Worm (Caenorhabditis elegans) whole organism, young adult: ENCODE data around the gene rpl-11.1.
"Not testable (repeated sequence)": the region's sequence is repeated elsewhere in the genome, so short reads cannot be mapped to it uniquely, and the experiment has no call there.

Experiments
- B0019.2 ChIP-seq: fragments of 200-800 bp; sonication (Bioruptor generic); conservative IDR thresholded peaks from 2 replicates; pipeline ENCODE4 v1.3.6; 2022; ENCODE audit warnings: missing genetic modification reagents, missing genetic modification characterization, missing compliant biosample characterization
- D2030.7 ChIP-seq: fragments of 200-800 bp; sonication (Bioruptor generic); IDR thresholded peaks from 2 replicates; pipeline ENCODE4 v1.3.6; 2022; ENCODE audit warnings: missing genetic modification reagents, missing genetic modification characterization, missing compliant biosample characterization
- F33H1.4 ChIP-seq: fragments of 200-800 bp; sonication (Bioruptor generic); IDR thresholded peaks from 2 replicates; pipeline ENCODE4 v1.3.6; 2022; ENCODE audit warnings: missing genetic modification reagents, missing genetic modification characterization, missing compliant biosample characterization
- F49E8.2 ChIP-seq: sonication (generic microtip); optimal IDR thresholded peaks from 3 replicates; lab custom pipeline; 2017; ENCODE audit warnings: missing genetic modification characterization, mild to moderate bottlenecking, missing compliant biosample characterization, antibody characterized with exemption, moderate library complexity; ENCODE audit not compliant: insufficient read depth
- F55B11.4 ChIP-seq: sonication (generic microtip); optimal IDR thresholded peaks from 2 replicates; lab custom pipeline; 2016; ENCODE audit warnings: missing compliant biosample characterization, missing genetic modification characterization, borderline replicate concordance; ENCODE audit not compliant: insufficient read depth
- F57C9.4 ChIP-seq: sonication (generic microtip); optimal IDR thresholded peaks from 2 replicates; lab custom pipeline; 2017; ENCODE audit warnings: mild to moderate bottlenecking, missing genetic modification characterization, missing compliant biosample characterization
- K11D2.4 ChIP-seq: fragments of 200-800 bp; sonication (Bioruptor generic); IDR thresholded peaks from 2 replicates; pipeline ENCODE4 v1.3.6; 2022; ENCODE audit warnings: missing genetic modification reagents, missing genetic modification characterization, missing compliant biosample characterization
- Y79H2A.3 ChIP-seq: fragments of 200-800 bp; sonication (Bioruptor generic); conservative IDR thresholded peaks from 2 replicates; pipeline ENCODE4 v1.3.6; 2022; ENCODE audit warnings: missing genetic modification reagents, missing genetic modification characterization, missing compliant biosample characterization
- ZK185.1 ChIP-seq: sonication (generic microtip); optimal IDR thresholded peaks from 2 replicates; lab custom pipeline; 2016; ENCODE audit warnings: mild to moderate bottlenecking, missing genetic modification characterization, missing compliant biosample characterization; ENCODE audit not compliant: poor library complexity, severe bottlenecking
- akir-1 ChIP-seq: fragments of 200-800 bp; sonication (Bioruptor generic); optimal IDR thresholded peaks from 2 replicates; lab custom pipeline; 2018; ENCODE audit warnings: mild to moderate bottlenecking, missing genetic modification characterization, moderate library complexity, missing compliant biosample characterization
- ama-1 ChIP-seq, 3 experiments: fragments of 150-350 bp in 1 of 3; sonication (generic microtip) in 2 of 3; optimal IDR thresholded peaks; 2 replicates each; lab custom pipeline; 2014 to 2018; ENCODE audit warnings: missing biosample characterization in 2 of 3, missing genetic modification characterization in 2 of 3, missing genetic modification reagents in 2 of 3
- athp-1 ChIP-seq: sonication (generic microtip); optimal IDR thresholded peaks from 2 replicates; lab custom pipeline; 2017; ENCODE audit warnings: mild to moderate bottlenecking, missing genetic modification characterization, missing compliant biosample characterization
- ccch-3 ChIP-seq: fragments of 200-800 bp; sonication (Bioruptor generic); optimal IDR thresholded peaks from 2 replicates; lab custom pipeline; 2018; ENCODE audit warnings: mild to moderate bottlenecking, missing genetic modification characterization, missing compliant biosample characterization
- ceh-40 ChIP-seq: fragments of 200-800 bp; sonication (Bioruptor generic); IDR thresholded peaks from 2 replicates; pipeline ENCODE4 v1.3.6; 2022; ENCODE audit warnings: missing genetic modification characterization, missing compliant biosample characterization
- ceh-79 ChIP-seq: sonication (generic microtip); optimal IDR thresholded peaks from 2 replicates; lab custom pipeline; 2017; ENCODE audit warnings: mild to moderate bottlenecking, missing genetic modification characterization, missing compliant biosample characterization
- ceh-91 ChIP-seq: fragments of 200-800 bp; sonication (Bioruptor generic); IDR thresholded peaks from 2 replicates; pipeline ENCODE4 v1.3.6; 2022; ENCODE audit warnings: missing genetic modification reagents, missing genetic modification characterization, missing compliant biosample characterization
- efl-1 ChIP-seq: fragments of 150-350 bp; optimal IDR thresholded peaks from 2 replicates; lab custom pipeline; 2014; ENCODE audit warnings: missing biosample characterization, missing genetic modification reagents, missing genetic modification characterization
- egl-44 ChIP-seq: fragments of 200-800 bp; sonication (Bioruptor generic); IDR thresholded peaks from 2 replicates; pipeline ENCODE4 v1.3.6; 2022; ENCODE audit warnings: missing genetic modification reagents, missing genetic modification characterization, missing compliant biosample characterization
- hsf-1 ChIP-seq: fragments of 200-800 bp; sonication (Bioruptor generic); IDR thresholded peaks from 2 replicates; pipeline ENCODE4 v1.3.6; 2022; ENCODE audit warnings: missing genetic modification reagents, missing genetic modification characterization, missing compliant biosample characterization
- lag-1 ChIP-seq: fragments of 200-800 bp; sonication (Bioruptor generic); IDR thresholded peaks from 2 replicates; pipeline ENCODE4 v1.3.6; 2022; ENCODE audit warnings: missing genetic modification reagents, missing genetic modification characterization, missing compliant biosample characterization
- lsl-1 ChIP-seq: fragments of 200-800 bp; sonication (Bioruptor generic); optimal IDR thresholded peaks from 2 replicates; lab custom pipeline; 2018; ENCODE audit warnings: mild to moderate bottlenecking, missing genetic modification characterization, moderate library complexity, missing compliant biosample characterization
- madf-8 ChIP-seq: fragments of 200-800 bp; sonication (Bioruptor generic); conservative IDR thresholded peaks from 2 replicates; pipeline ENCODE4 v1.3.6; 2022; ENCODE audit warnings: missing genetic modification reagents, missing genetic modification characterization, missing compliant biosample characterization
- mes-4 ChIP-seq: sonication (generic microtip); optimal IDR thresholded peaks from 2 replicates; lab custom pipeline; 2016; ENCODE audit warnings: missing genotype, missing genetic modification characterization, missing compliant biosample characterization
- nfya-2 ChIP-seq: fragments of 200-800 bp; sonication (Bioruptor generic); IDR thresholded peaks from 2 replicates; pipeline ENCODE4 v1.3.6; 2022; ENCODE audit warnings: missing genetic modification reagents, missing genetic modification characterization, missing compliant biosample characterization
- nhr-120 ChIP-seq: fragments of 200-800 bp; sonication (Bioruptor generic); IDR thresholded peaks from 2 replicates; pipeline ENCODE4 v1.3.6; 2022; ENCODE audit warnings: missing genetic modification characterization, missing compliant biosample characterization
- rec-8 ChIP-seq, 2 experiments: sonication (generic microtip); optimal IDR thresholded peaks; 2 replicates each; lab custom pipeline; 2016; ENCODE audit warnings: mild to moderate bottlenecking in 2 of 2, missing genetic modification characterization in 2 of 2, missing genetic modification reagents in 2 of 2, missing genotype in 2 of 2, missing biosample characterization in 1 of 2, missing compliant biosample characterization in 1 of 2, moderate library complexity in 1 of 2
- tbp1 ChIP-seq: fragments of 200-800 bp; sonication (Bioruptor generic); optimal IDR thresholded peaks from 2 replicates; lab custom pipeline; 2018; ENCODE audit warnings: mild to moderate bottlenecking, missing genetic modification characterization, missing compliant biosample characterization
- tlf-1 ChIP-seq: fragments of 200-800 bp; sonication (Bioruptor generic); optimal IDR thresholded peaks from 2 replicates; lab custom pipeline; 2018; ENCODE audit warnings: mild to moderate bottlenecking, missing genetic modification characterization, missing compliant biosample characterization
- xnd-1 ChIP-seq: sonication (generic microtip); optimal IDR thresholded peaks from 2 replicates; lab custom pipeline; 2016; ENCODE audit warnings: missing genotype, missing genetic modification reagents, missing genetic modification characterization, missing compliant biosample characterization
- zim-3 ChIP-seq: sonication (generic microtip); optimal IDR thresholded peaks from 2 replicates; lab custom pipeline; 2017; ENCODE audit warnings: mild to moderate bottlenecking, missing genetic modification characterization, moderate library complexity, missing compliant biosample characterization
- ztf-18 ChIP-seq: sonication (generic microtip); optimal IDR thresholded peaks from 2 replicates; lab custom pipeline; 2016; ENCODE audit warnings: missing genotype, mild to moderate bottlenecking, missing genetic modification characterization, missing compliant biosample characterization
- ztf-6 ChIP-seq: fragments of 200-800 bp; sonication (Bioruptor generic); IDR thresholded peaks from 2 replicates; pipeline ENCODE4 v1.3.6; 2022; ENCODE audit warnings: missing genetic modification reagents, missing genetic modification characterization, missing compliant biosample characterization

Gene rpl-11.1

DNA sequence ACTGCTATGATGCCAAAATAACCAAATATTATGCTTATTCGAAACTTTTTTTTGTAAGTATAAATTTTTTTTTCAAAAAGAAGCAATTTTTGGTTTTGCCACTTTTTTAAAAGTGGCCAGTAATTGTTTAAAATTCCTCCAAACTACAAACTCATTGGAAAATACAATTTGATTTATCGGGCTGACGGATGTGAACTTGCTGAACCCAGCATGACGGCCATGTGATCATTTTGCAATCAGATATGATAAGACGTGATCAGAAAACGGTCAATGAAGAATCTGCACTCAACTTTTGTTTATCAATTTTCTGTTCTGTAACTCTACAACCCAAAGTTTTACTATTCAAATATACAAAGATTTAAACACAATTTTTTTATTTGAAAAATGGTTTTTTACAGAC lies 20.5 kb upstream of the rpl-11.1 start:
- TF ChIP-seq nhr-120 (GFP tag; lab: Robert Waterston, UW) (no peak), lag-1 (GFP tag; lab: Robert Waterston, UW) (no peak), D2030.7 (GFP tag; lab: Robert Waterston, UW) (no peak), K11D2.4 (no peak), egl-44 (GFP tag; lab: Robert Waterston, UW) (no peak), tlf-1 (GFP tag; lab: Kevin White, UChicago) (no peak)

DNA sequence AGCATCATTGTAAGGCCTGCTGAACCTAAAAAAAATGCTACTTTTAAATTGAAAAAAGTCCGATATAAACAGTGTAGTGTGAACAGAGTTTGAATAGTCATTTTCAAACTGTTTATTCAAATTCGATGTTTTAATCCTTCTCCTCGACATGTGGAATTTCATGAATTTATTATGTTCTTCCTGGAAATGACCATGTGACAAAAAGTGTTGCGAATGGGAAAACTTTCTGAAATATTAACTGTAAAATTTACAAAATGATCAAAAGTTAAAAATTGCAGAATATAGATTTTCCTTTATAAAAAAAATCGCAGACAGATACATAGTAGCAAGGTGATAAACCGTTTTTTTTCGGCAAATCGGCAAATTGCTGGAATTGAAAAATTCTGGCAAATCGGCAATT lies 19.5 kb upstream of the rpl-11.1 start, which contains the start of gene T22F3.8:
TSS of gene T22F3.8 (minus strand) at position 101 of the 400 bp plus-strand sequence.
- no peak for TF ChIP-seq ccch-3
- TF ChIP-seq F49E8.2 (tag; lab: Kevin White, UChicago): no peak
- TF ChIP-seq F57C9.4 (tag; lab: Kevin White, UChicago): no peak
- no peak for TF ChIP-seq madf-8 (GFP tag; lab: Robert Waterston, UW)
- no peak for TF ChIP-seq Y79H2A.3 (GFP tag; lab: Robert Waterston, UW)
- no peak for TF ChIP-seq F55B11.4 (tag; lab: Kevin White, UChicago)
- no peak for TF ChIP-seq mes-4 (tag; lab: Kevin White, UChicago)
- TF ChIP-seq, all 124 proteins: peak for 0

DNA sequence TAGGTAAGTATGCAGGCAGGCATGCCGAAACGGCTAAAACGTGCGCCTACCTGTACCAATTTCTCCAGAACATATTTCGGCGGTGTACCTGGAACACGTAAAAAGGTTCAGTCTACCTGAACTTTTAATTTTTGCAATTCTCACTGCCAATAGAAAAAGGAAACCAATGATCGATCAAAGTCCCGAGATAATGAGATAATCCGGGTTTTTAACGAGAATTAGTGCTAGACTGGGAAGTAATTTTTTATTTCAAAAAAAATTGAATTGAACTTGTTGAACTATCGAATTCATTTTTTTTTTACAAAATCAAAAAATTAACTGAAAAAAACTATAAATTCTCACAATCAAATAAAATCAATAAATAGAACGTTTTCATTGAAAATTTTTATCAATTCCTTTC lies 14.7 kb upstream of the rpl-11.1 start, which contains the start of gene T22F3.7:
TSS of gene T22F3.7 (minus strand) at position 101 of the 400 bp plus-strand sequence.
- TF ChIP-seq ZK185.1 (tag; lab: Kevin White, UChicago) (no peak), ceh-91 (GFP tag; lab: Robert Waterston, UW) (no peak), akir-1 (GFP tag; lab: Kevin White, UChicago) (no peak), Y79H2A.3 (GFP tag; lab: Robert Waterston, UW) (no peak), ceh-79 (no peak), ztf-6 (GFP tag; lab: Robert Waterston, UW) (no peak), ztf-18 (tag; lab: Kevin White, UChicago) (no peak), lsl-1 (no peak), tbp1 (GFP tag; lab: Kevin White, UChicago) (no peak), F33H1.4 (GFP tag; lab: Robert Waterston, UW) (no peak), athp-1 (no peak), rec-8 (tag; optimal IDR thresholded peaks at IDR 0.05; lab: Kevin White, UChicago) (no peak), nfya-2 (GFP tag; lab: Robert Waterston, UW) (no peak), B0019.2 (GFP tag; lab: Robert Waterston, UW) (no peak), efl-1 (GFP tag; lab: Kevin White, UChicago) (no peak), zim-3 (tag; lab: Kevin White, UChicago) (no peak), xnd-1 (tag; lab: Kevin White, UChicago) (no peak)
- TF ChIP-seq, all 124 proteins: peak for 0

DNA sequence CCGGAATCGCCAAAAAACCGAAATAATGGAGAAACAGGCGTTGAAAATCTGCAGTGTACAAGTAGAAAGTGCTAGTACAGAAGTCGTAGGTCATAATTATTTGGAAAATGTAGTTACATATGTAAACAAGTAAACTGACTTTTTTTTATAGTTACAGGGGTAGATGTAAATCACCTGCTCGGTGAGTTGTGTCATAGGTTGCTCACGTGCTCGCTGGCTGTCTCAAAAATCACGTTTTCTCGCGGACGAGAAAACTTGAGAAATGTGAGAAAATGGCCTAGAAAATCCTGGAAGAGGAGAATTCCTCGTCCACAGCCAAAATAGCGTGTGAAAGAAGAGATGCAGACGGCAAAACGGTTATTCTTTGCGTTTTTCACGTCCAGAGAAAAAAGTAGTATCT lies 11.2 kb upstream of the rpl-11.1 start, which contains the start of gene srh-212:
TSS of gene srh-212 (minus strand) at position 101 of the 400 bp plus-strand sequence.
- not testable (repeated sequence) for TF ChIP-seq ama-1 (optimal IDR thresholded peaks at IDR 0.05; lab: Kevin White, UChicago); ama-1 (GFP tag; optimal IDR thresholded peaks at IDR 0.05; lab: Kevin White, UChicago); ceh-40 (GFP tag; lab: Robert Waterston, UW); hsf-1 (GFP tag; lab: Robert Waterston, UW)
